Fruit fly (Drosophila melanogaster): ENCODE data around the gene Idh.

Gene Idh

dm6 chr3L:8308891-8309352 is 51.8 kb downstream of the Idh start, which contains the start of gene BI-1:
Gene BI-1 (minus strand): TSS chr3L:8308941.
- no peak for TF ChIP-seq CG5180 (GFP tag; optimal IDR thresholded peaks at IDR 0.05)
- TF ChIP-seq gro (GFP tag; optimal IDR thresholded peaks at IDR 0.05) = peak; percentile 54
- no peak for TF ChIP-seq CG7372 (GFP tag; IDR thresholded peaks at IDR 0.05)
- no peak for TF ChIP-seq CG13894 (tag; optimal IDR thresholded peaks at IDR 0.05)
- no peak; the same call in 1 of the 2 replicates for TF ChIP-seq CG9215 (GFP tag; IDR thresholded peaks at IDR 0.05)
- peak; percentile 59 for TF ChIP-seq pzg (GFP tag; optimal IDR thresholded peaks at IDR 0.05)
- TF ChIP-seq sna (GFP tag; IDR thresholded peaks at IDR 0.05; ENCODE audit: partially characterized antibody) = no peak
- no peak for TF ChIP-seq CG12071 (GFP tag; optimal IDR thresholded peaks at IDR 0.05)
- TF ChIP-seq Awh (GFP tag; IDR thresholded peaks at IDR 0.05) = no peak
- TF ChIP-seq CG10462 (GFP tag; optimal IDR thresholded peaks at IDR 0.05) = no peak
- TF ChIP-seq MBD-R2 (GFP tag; IDR thresholded peaks at IDR 0.05) = peak; percentile 50
- no peak for TF ChIP-seq ham (GFP tag; IDR thresholded peaks at IDR 0.05)
- TF ChIP-seq sc (optimal IDR thresholded peaks at IDR 0.05) = no peak
- peak; percentile 42 for TF ChIP-seq sc (GFP tag; optimal IDR thresholded peaks at IDR 0.05)
- peak; percentile 22 for TF ChIP-seq CG10274 (GFP tag; optimal IDR thresholded peaks at IDR 0.05)
- no peak for TF ChIP-seq Optix (GFP tag; IDR thresholded peaks at IDR 0.05)
- TF ChIP-seq CG18011 (GFP tag; optimal IDR thresholded peaks at IDR 0.05) = peak; percentile 49
- TF ChIP-seq CG8924 (tag; optimal IDR thresholded peaks at IDR 0.05) = no peak
- peak; percentile 2 to 83 for TF ChIP-seq crp (GFP tag; optimal IDR thresholded peaks at IDR 0.05)
- no peak for TF ChIP-seq Oaz (GFP tag; IDR thresholded peaks at IDR 0.05)
- TF ChIP-seq CG12104 (GFP tag; optimal IDR thresholded peaks at IDR 0.05) = peak; percentile 75
- TF ChIP-seq NFAT (GFP tag; IDR thresholded peaks at IDR 0.05) = no peak
- TF ChIP-seq ro (GFP tag; IDR thresholded peaks at IDR 0.05) = no peak
- TF ChIP-seq Rx (GFP tag; IDR thresholded peaks at IDR 0.05) = 0 out of 2 replicates have a peak, but pooled peaks have one; percentile 3
- TF ChIP-seq CoRest (tag; optimal IDR thresholded peaks at IDR 0.05) = peak; percentile 84
- TF ChIP-seq vnd (GFP tag; IDR thresholded peaks at IDR 0.05; ENCODE audit: partially characterized antibody) = no peak
- peak; percentile 58 for TF ChIP-seq CG33557 (GFP tag; optimal IDR thresholded peaks at IDR 0.05)
- TF ChIP-seq ind (GFP tag; optimal IDR thresholded peaks at IDR 0.05) = peak; percentile 65
- no peak for TF ChIP-seq gcm2 (GFP tag; optimal IDR thresholded peaks at IDR 0.05)
- TF ChIP-seq odd (GFP tag; optimal IDR thresholded peaks at IDR 0.05) = no peak
- TF ChIP-seq CG8944 (GFP tag; optimal IDR thresholded peaks at IDR 0.05) = no peak
- 0 out of 2 replicates have a peak, but pooled peaks have one; percentile 7 for TF ChIP-seq CG10366 (GFP tag; IDR thresholded peaks at IDR 0.05)
- no peak for TF ChIP-seq slp2 (GFP tag; optimal IDR thresholded peaks at IDR 0.05)
- no peak for TF ChIP-seq Doc3 (GFP tag; IDR thresholded peaks at IDR 0.05; ENCODE audit: partially characterized antibody)
- peak; percentile 43; the same call in 1 of the 2 replicates for TF ChIP-seq GATAe (GFP tag; conservative IDR thresholded peaks at IDR 0.05)
- TF ChIP-seq tio (GFP tag; optimal IDR thresholded peaks at IDR 0.05) = no peak
- peak; percentile 38 to 60 for TF ChIP-seq Pdp1 (GFP tag; optimal IDR thresholded peaks at IDR 0.05)
- no peak for TF ChIP-seq CHES-1-like (GFP tag; optimal IDR thresholded peaks at IDR 0.05)
- TF ChIP-seq her (GFP tag; optimal IDR thresholded peaks at IDR 0.05) = peak; percentile 14
- TF ChIP-seq CG4820 (GFP tag; optimal IDR thresholded peaks at IDR 0.05) = peak; percentile 66
- peak; percentile 33 for TF ChIP-seq Ptx1 (GFP tag; IDR thresholded peaks at IDR 0.05)
- peak; percentile 69 for TF ChIP-seq tin (GFP tag; optimal IDR thresholded peaks at IDR 0.05)
- peak; percentile 51 for TF ChIP-seq slou (GFP tag; optimal IDR thresholded peaks at IDR 0.05)
- no peak for TF ChIP-seq CG31224 (GFP tag; IDR thresholded peaks at IDR 0.05)
- peak; percentile 43 for TF ChIP-seq CG1602 (GFP tag; optimal IDR thresholded peaks at IDR 0.05)
- TF ChIP-seq onecut (GFP tag; IDR thresholded peaks at IDR 0.05) = no peak; the same call in 1 of the 2 replicates
- no peak for TF ChIP-seq MESR4 (GFP tag; optimal IDR thresholded peaks at IDR 0.05)
- no peak for TF ChIP-seq CG9876 (GFP tag; optimal IDR thresholded peaks at IDR 0.05)
- no peak for TF ChIP-seq btn (GFP tag; optimal IDR thresholded peaks at IDR 0.05)
- TF ChIP-seq NfI (GFP tag; optimal IDR thresholded peaks at IDR 0.05) = peak; percentile 66
- TF ChIP-seq tap (tag; optimal IDR thresholded peaks at IDR 0.05) = no peak

All from whole organism, embryonic.